Fruit fly (Drosophila melanogaster): ENCODE results near the gene loaf.

loaf gene

DNA sequence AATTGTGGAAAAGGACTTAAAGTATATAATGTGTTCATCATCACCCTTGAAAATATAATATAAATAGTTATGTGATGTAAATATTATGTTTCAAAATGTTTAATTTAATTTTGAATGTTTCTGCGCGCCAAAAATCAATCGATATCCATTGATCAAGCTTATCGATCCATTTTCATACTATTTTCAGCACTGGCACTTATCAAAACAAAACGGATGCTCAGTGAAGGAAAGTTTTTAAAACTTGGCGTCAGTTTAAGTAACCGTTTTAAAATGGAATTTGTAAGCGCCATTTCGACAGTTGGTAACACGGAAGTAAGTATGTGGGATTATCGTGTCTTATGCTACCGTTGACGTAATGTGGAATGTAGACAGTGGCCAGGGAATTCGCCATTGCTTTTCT lies 37.8 kb downstream of the loaf start, which contains the start of gene sunn:
TSS of gene sunn (plus strand) at position 202 of the 400 bp plus-strand sequence.
- TF ChIP-seq svp (GFP tag) (peak; percentile 42), CG3919 (GFP tag; optimal IDR thresholded peaks at IDR 0.05) (no peak)

- TF ChIP-seq Sox102F (GFP tag; optimal IDR thresholded peaks at IDR 0.05) (no peak), svp (GFP tag) (peak; percentile 87), esn (GFP tag; optimal IDR thresholded peaks at IDR 0.05) (peak; percentile 10), CG11762 (GFP tag; optimal IDR thresholded peaks at IDR 0.05; ENCODE audit: insufficient read depth) (no peak), CG10669 (GFP tag; optimal IDR thresholded peaks at IDR 0.05) (no peak), cyc (GFP tag; optimal IDR thresholded peaks at IDR 0.05) (no peak), Hr39 (GFP tag; optimal IDR thresholded peaks at IDR 0.05) (peak; percentile 8), Hr38 (GFP tag; optimal IDR thresholded peaks at IDR 0.05) (no peak), CG3919 (GFP tag; optimal IDR thresholded peaks at IDR 0.05) (no peak), CG15336 (GFP tag; IDR thresholded peaks at IDR 0.05) (no peak), Hr4 (GFP tag; optimal IDR thresholded peaks at IDR 0.05) (no peak), CG16779 (tag; optimal IDR thresholded peaks at IDR 0.05) (no peak), achi (GFP tag; optimal IDR thresholded peaks at IDR 0.05) (no peak), CG6792 (GFP tag; optimal IDR thresholded peaks at IDR 0.05) (no peak), Eip78C (GFP tag) (peak; percentile 39), Met (GFP tag; optimal IDR thresholded peaks at IDR 0.05) (peak; percentile 11), Blimp-1 (GFP tag; optimal IDR thresholded peaks at IDR 0.05) (no peak)
Measured at dm6 chr3L:11721498-11721946, 44.5 kb downstream of the loaf start.

DNA sequence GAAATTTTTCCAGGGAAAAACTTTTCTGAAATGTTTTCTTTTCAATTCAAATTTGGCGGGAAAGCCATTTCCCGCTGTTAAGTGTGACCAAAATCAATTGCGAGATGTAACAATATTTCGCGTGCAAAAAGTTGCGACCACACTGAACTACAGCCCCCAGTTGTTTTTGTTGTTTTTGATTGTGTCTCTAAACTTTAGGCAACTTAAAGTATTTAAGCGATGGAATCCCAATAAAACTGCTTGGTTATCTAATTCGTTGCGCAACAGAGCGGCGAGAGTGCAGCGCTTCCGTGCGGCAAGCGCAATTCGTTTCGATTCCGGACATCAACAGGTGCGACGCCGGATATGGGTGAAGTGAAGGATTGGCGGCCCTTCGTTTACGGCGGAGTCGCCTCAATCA lies 45.2 kb downstream of the loaf start, which contains the start of gene Bmcp:
TSS of gene Bmcp (plus strand) at position 155 of the 400 bp plus-strand sequence.
- TF ChIP-seq svp (GFP tag) = no peak
- peak; percentile 4 for TF ChIP-seq CG3032 (tag; optimal IDR thresholded peaks at IDR 0.05)
- no peak for TF ChIP-seq CG32006 (GFP tag; optimal IDR thresholded peaks at IDR 0.05)
- TF ChIP-seq Eip75B (GFP tag; optimal IDR thresholded peaks at IDR 0.05) = no peak
- no peak for TF ChIP-seq lz (GFP tag; optimal IDR thresholded peaks at IDR 0.05)
- peak; percentile 73 for TF ChIP-seq CG1621 (tag; optimal IDR thresholded peaks at IDR 0.05)
- peak; percentile 35 for TF ChIP-seq esn (GFP tag; optimal IDR thresholded peaks at IDR 0.05)
- no peak for TF ChIP-seq achi (GFP tag; optimal IDR thresholded peaks at IDR 0.05)
- no peak for TF ChIP-seq CG8632 (GFP tag; optimal IDR thresholded peaks at IDR 0.05)
- TF ChIP-seq acj6 (GFP tag; optimal IDR thresholded peaks at IDR 0.05) = no peak
- TF ChIP-seq CG16779 (tag; optimal IDR thresholded peaks at IDR 0.05) = no peak
- no peak for TF ChIP-seq CG7368 (GFP tag; optimal IDR thresholded peaks at IDR 0.05)
- peak; percentile 69 for TF ChIP-seq Eip78C (GFP tag)
- no peak for TF ChIP-seq Hr39 (GFP tag; optimal IDR thresholded peaks at IDR 0.05)
- peak; percentile 40 for TF ChIP-seq Sox14 (GFP tag; optimal IDR thresholded peaks at IDR 0.05)
- no peak for TF ChIP-seq Lpt (GFP tag; optimal IDR thresholded peaks at IDR 0.05)
- TF ChIP-seq CG6854 (GFP tag; optimal IDR thresholded peaks at IDR 0.05) = peak; percentile 6
- TF ChIP-seq Met (GFP tag; optimal IDR thresholded peaks at IDR 0.05) = no peak
- no peak for TF ChIP-seq eg (GFP tag; IDR thresholded peaks at IDR 0.05)

DNA sequence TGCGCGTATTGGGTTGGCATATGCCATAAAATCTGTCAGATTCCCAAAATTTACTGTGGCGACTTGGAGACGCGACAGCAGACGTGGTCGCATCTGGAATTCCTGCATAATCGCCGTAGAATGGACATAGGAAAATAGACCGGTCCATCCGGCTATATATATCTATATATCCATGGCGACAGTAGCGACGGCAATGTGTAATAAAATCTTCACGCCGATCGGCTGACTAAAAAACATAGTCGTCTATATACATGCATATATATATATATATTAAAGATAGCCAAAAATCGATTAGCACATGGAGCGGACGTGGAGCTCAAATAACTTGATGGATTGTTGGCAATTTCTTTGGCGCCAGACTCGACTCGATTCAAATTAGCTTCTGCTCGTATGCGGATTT lies 48.0 kb downstream of the loaf start:
- TF ChIP-seq lz (GFP tag; optimal IDR thresholded peaks at IDR 0.05) = no peak
- TF ChIP-seq Gug (GFP tag; IDR thresholded peaks at IDR 0.05) = no peak
- TF ChIP-seq CG10669 (GFP tag; optimal IDR thresholded peaks at IDR 0.05) = no peak
- no peak for TF ChIP-seq svp (GFP tag)
- TF ChIP-seq eg (GFP tag; IDR thresholded peaks at IDR 0.05) = no peak
- no peak for TF ChIP-seq CG32006 (GFP tag; optimal IDR thresholded peaks at IDR 0.05)
- no peak for TF ChIP-seq CG6808 (GFP tag; optimal IDR thresholded peaks at IDR 0.05)
- TF ChIP-seq Eip78C (GFP tag) = no peak
- TF ChIP-seq spab (GFP tag; optimal IDR thresholded peaks at IDR 0.05) = no peak
- TF ChIP-seq CG11762 (GFP tag; optimal IDR thresholded peaks at IDR 0.05; ENCODE audit: insufficient read depth) = no peak
- no peak for TF ChIP-seq net (GFP tag; optimal IDR thresholded peaks at IDR 0.05)
- no peak for TF ChIP-seq Ets21C (GFP tag; optimal IDR thresholded peaks at IDR 0.05)
- TF ChIP-seq Eip75B (GFP tag; optimal IDR thresholded peaks at IDR 0.05) = no peak
- TF ChIP-seq CG3919 (GFP tag; optimal IDR thresholded peaks at IDR 0.05) = no peak
- no peak for TF ChIP-seq Sox102F (GFP tag; optimal IDR thresholded peaks at IDR 0.05)
- TF ChIP-seq acj6 (GFP tag; optimal IDR thresholded peaks at IDR 0.05) = no peak
- TF ChIP-seq Hr39 (GFP tag; optimal IDR thresholded peaks at IDR 0.05) = no peak
- TF ChIP-seq CG11902 (GFP tag; optimal IDR thresholded peaks at IDR 0.05) = no peak
- TF ChIP-seq dac (GFP tag; optimal IDR thresholded peaks at IDR 0.05) = no peak
- TF ChIP-seq CG11294 (GFP tag; IDR thresholded peaks at IDR 0.05) = no peak
